Worm (Caenorhabditis elegans): ENCODE results near the gene T12D8.10.

DNA sequence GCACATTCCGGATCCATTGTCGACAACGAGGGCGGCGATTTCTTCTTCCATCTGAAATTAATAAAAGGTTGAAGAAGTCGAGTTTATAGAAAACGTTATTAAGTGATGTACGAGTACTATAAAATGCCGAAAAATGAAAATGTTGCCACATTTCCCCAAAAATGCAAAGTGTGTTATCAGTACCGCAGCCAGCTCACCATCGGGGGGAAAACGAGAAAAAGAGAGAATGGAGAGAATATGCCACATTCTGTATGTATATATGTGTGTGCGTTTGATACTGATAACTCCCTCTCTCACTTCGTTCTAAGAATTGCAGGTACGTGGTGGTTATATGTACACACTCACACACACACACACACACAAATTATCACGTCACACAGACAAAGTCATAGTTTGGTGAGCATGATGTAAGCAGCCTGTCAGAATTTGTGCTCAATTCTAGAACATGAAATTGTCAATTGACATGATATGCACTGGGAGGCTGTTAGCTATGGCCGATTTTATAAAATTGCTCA lies 36.1 kb downstream of the T12D8.10 start, which contains the start of gene act-5:
- TF ChIP-seq ceh-22 (tag; optimal IDR thresholded peaks at IDR 0.05), result no peak
- TF ChIP-seq nhr-232 (tag; optimal IDR thresholded peaks at IDR 0.05), result no peak
- TF ChIP-seq F13H6.1 (tag; optimal IDR thresholded peaks at IDR 0.05), result no peak
- no peak for TF ChIP-seq hlh-30 (tag; optimal IDR thresholded peaks at IDR 0.05; ENCODE audit: insufficient read depth)
- TF ChIP-seq ceh-14 (tag; optimal IDR thresholded peaks at IDR 0.05), result no peak
- TF ChIP-seq hlh-8 (tag; optimal IDR thresholded peaks at IDR 0.05), result no peak
- TF ChIP-seq sox-4 (tag; optimal IDR thresholded peaks at IDR 0.05), result no peak
- no peak for TF ChIP-seq eyg-1 (tag; optimal IDR thresholded peaks at IDR 0.05)
- TF ChIP-seq nhr-11 (tag; optimal IDR thresholded peaks at IDR 0.05), result no peak

Data from whole organism, late embryonic.